Worm (Caenorhabditis elegans) whole organism, L1 larva: ENCODE measurements around the gene Y53C12A.10.

Experiments
- aly-2 ChIP-seq: fragments of 150-350 bp; optimal IDR thresholded peaks from 2 replicates; lab custom pipeline; 2014; ENCODE audit warnings: missing biosample characterization, missing genetic modification characterization
- ceh-8 ChIP-seq: fragments of 200-800 bp; sonication (Bioruptor generic); optimal IDR thresholded peaks from 2 replicates; lab custom pipeline; 2018; ENCODE audit warnings: mild to moderate bottlenecking, missing genetic modification characterization, moderate library complexity, missing compliant biosample characterization
- efl-1 ChIP-seq, 4 experiments: fragments of 150-350 bp; optimal IDR thresholded peaks in 3 of 4; peaks in 1 of 4; 1 replicate in 1 of 4; 2 replicates in 3 of 4; lab custom pipeline; 2014; ENCODE audit warnings: missing biosample characterization in 2 of 4, missing genetic modification characterization in 2 of 4, missing genetic modification reagents in 2 of 4
- egl-27 ChIP-seq, 2 experiments: fragments of 150-350 bp in 1 of 2; sonication (generic microtip); optimal IDR thresholded peaks; 3 replicates each; lab custom pipeline; 2017 to 2018; ENCODE audit warnings: missing biosample characterization in 2 of 2, missing genetic modification characterization in 2 of 2, missing genetic modification reagents in 2 of 2
- elt-2 ChIP-seq: sonication (generic microtip); optimal IDR thresholded peaks from 2 replicates; lab custom pipeline; 2016; ENCODE audit warnings: missing genetic modification characterization, mild to moderate bottlenecking, inconsistent platforms, missing compliant biosample characterization, missing genetic modification reagents
- lin-15B ChIP-seq: fragments of 150-350 bp; sonication (generic microtip); optimal IDR thresholded peaks from 3 replicates; lab custom pipeline; 2014; ENCODE audit warnings: missing biosample characterization, missing genetic modification characterization
- lir-3 ChIP-seq: sonication (generic microtip); optimal IDR thresholded peaks from 2 replicates; lab custom pipeline; 2016; ENCODE audit warnings: mild to moderate bottlenecking, missing genetic modification characterization, moderate library complexity, missing compliant biosample characterization; ENCODE audit not compliant: poor library complexity
- mdl-1 ChIP-seq, 2 experiments: fragments of 150-350 bp; optimal IDR thresholded peaks; 2 replicates each; lab custom pipeline; 2014 to 2017; ENCODE audit warnings: missing biosample characterization in 2 of 2, missing genetic modification characterization in 2 of 2, inconsistent platforms in 1 of 2
- pax-3 ChIP-seq: fragments of 200-800 bp; sonication (Bioruptor generic); optimal IDR thresholded peaks from 2 replicates; lab custom pipeline; 2018; ENCODE audit warnings: mild to moderate bottlenecking, missing genetic modification characterization, moderate library complexity, missing compliant biosample characterization
- snu-23 ChIP-seq: sonication (generic microtip); optimal IDR thresholded peaks from 2 replicates; lab custom pipeline; 2016; ENCODE audit warnings: missing genetic modification characterization, missing compliant biosample characterization
- unc-62 ChIP-seq: fragments of 150-350 bp; optimal IDR thresholded peaks from 2 replicates; lab custom pipeline; 2014; ENCODE audit warnings: missing biosample characterization, missing genetic modification reagents, missing genetic modification characterization

DNA sequence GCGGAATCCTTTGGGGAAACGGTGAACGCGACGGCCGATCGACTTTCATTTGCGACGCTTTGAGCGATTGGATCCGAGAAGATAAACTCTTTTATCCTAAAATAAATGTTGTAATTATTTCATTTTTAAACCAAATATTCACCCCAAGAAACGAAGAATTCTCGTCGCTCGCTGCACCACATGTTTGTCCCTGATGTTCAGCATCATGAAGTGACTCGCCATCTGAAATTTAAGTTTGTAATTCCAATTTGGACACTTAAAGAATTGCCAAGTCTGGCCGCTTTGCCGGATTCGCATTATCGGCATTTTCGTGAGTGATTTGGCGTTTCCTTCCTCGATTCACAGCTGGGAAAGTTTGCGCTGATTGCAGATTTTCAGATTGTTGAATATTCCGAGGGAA lies 13.3 kb upstream of the Y53C12A.10 start, which contains the start of gene Y53C12A.6:
- TF ChIP-seq unc-62 (GFP tag; lab: Kevin White, UChicago), result no peak
- no peak for TF ChIP-seq elt-2 (tag; lab: Kevin White, UChicago)
- no peak for TF ChIP-seq snu-23
- no peak for TF ChIP-seq aly-2 (tag; lab: Kevin White, UChicago)
- TF ChIP-seq pax-3, result no peak
- TF ChIP-seq egl-27 (tag; optimal IDR thresholded peaks at IDR 0.05; lab: Kevin White, UChicago), result no peak
- no peak for TF ChIP-seq efl-1 (optimal IDR thresholded peaks at IDR 0.05; lab: Kevin White, UChicago)
- no peak for TF ChIP-seq efl-1 (GFP tag; optimal IDR thresholded peaks at IDR 0.05 in 1 of 2; lab: Kevin White, UChicago)
- no peak for TF ChIP-seq mdl-1 (tag; optimal IDR thresholded peaks at IDR 0.05; lab: Kevin White, UChicago)
- no peak for TF ChIP-seq ceh-8 (GFP tag; lab: Kevin White, UChicago)
- no peak for TF ChIP-seq lir-3
- no peak for TF ChIP-seq lin-15B (tag; lab: Kevin White, UChicago)
